Worm (Caenorhabditis elegans): ENCODE results near the gene cas-1.

Gene cas-1

DNA sequence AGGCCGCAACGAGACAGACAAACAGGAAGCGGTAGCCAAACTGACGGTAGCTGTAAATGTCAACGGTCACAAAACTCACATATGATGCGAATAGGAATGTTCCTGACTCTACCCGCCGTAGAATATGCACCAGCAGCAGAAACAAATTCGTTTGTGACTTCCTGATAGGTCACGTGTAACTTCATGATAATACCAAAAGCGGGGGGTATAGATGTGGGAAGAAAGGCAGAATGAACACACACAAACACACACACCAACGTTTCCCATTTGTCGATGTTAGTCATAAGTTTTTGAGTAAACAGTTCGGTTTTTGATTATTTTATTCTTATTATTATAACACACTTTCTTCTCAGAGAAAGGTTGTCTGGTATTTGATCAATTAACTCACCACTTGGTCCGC, 308 bp downstream of the cas-1 start (continued):
- TF ChIP-seq mep-1 (tag; optimal IDR thresholded peaks at IDR 0.05): peak; percentile 52
- TF ChIP-seq hlh-11 (tag; optimal IDR thresholded peaks at IDR 0.05): peak; percentile 71
- peak; percentile 34 for TF ChIP-seq nhr-102 (tag; optimal IDR thresholded peaks at IDR 0.05)
- TF ChIP-seq mdl-1 (tag; optimal IDR thresholded peaks at IDR 0.05): peak in 1 of 2 experiments; percentile 40
- no peak for TF ChIP-seq ztf-7 (tag; optimal IDR thresholded peaks at IDR 0.05)
- peak in 1 of 2 experiments; percentile 3 for TF ChIP-seq lsy-2 (tag; optimal IDR thresholded peaks at IDR 0.05)
- no peak for TF ChIP-seq lin-29 (GFP tag; IDR thresholded peaks at IDR 0.05)
- peak; percentile 89 for TF ChIP-seq nhr-28 (tag; optimal IDR thresholded peaks at IDR 0.05)
- peak; percentile 79 for TF ChIP-seq nhr-77 (tag; optimal IDR thresholded peaks at IDR 0.05)
- TF ChIP-seq ceh-20 (GFP tag; IDR thresholded peaks at IDR 0.05): no peak
- TF ChIP-seq madf-5 (GFP tag; IDR thresholded peaks at IDR 0.05): no peak
- TF ChIP-seq Y5F2A.4 (GFP tag; optimal IDR thresholded peaks at IDR 0.05): no peak
- no peak for TF ChIP-seq rbr-2 (tag; optimal IDR thresholded peaks at IDR 0.05)
- TF ChIP-seq vab-7 (GFP tag; IDR thresholded peaks at IDR 0.05): no peak
- TF ChIP-seq daf-16 (GFP tag; optimal IDR thresholded peaks at IDR 0.05): no peak
- peak; percentile 87 for TF ChIP-seq daf-16 (tag; optimal IDR thresholded peaks at IDR 0.05)
- no peak for TF ChIP-seq dpl-1 (GFP tag; optimal IDR thresholded peaks at IDR 0.05)
- no peak for TF ChIP-seq F37D6.2 (tag; optimal IDR thresholded peaks at IDR 0.05)
- peak in 1 of 2 experiments; percentile 8 for TF ChIP-seq hif-1 (tag; optimal IDR thresholded peaks at IDR 0.05)
- no peak for TF ChIP-seq spr-3 (GFP tag; optimal IDR thresholded peaks at IDR 0.05)
- TF ChIP-seq unc-62 (GFP tag; optimal IDR thresholded peaks at IDR 0.05 in 1 of 2): no peak
- no peak for TF ChIP-seq unc-62 (tag; optimal IDR thresholded peaks at IDR 0.05)
- no peak for TF ChIP-seq ztf-11 (tag; optimal IDR thresholded peaks at IDR 0.05)
- no peak for TF ChIP-seq lin-39 (tag; optimal IDR thresholded peaks at IDR 0.05)
- TF ChIP-seq nhr-10 (tag; optimal IDR thresholded peaks at IDR 0.05): no peak
- peak; percentile 3 for TF ChIP-seq nhr-6 (tag; optimal IDR thresholded peaks at IDR 0.05)

DNA sequence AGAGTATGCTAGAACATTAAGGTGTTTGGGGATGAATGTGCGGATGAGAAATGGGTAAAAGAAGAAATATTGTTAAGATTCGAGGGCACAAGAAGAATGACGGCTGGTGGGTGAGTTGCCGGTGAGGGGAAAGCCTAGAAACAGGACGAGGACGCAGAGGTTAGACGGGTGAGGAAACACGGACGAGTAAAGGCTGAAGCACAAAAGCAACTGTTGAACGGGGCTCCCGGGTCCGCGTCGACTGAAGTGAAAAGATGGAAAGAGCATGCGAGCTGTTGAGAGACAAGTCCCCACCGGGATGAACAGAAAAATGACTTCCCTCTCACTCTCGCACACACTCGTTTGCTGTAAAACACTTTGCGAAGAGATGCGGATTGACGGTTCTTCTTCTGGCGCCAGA, 1.5 kb downstream of the cas-1 start:
- TF ChIP-seq Y75B8A.6 (GFP tag; IDR thresholded peaks at IDR 0.05) (no peak), zfp-3 (GFP tag; conservative IDR thresholded peaks at IDR 0.05) (no peak), sdz-12 (GFP tag; optimal IDR thresholded peaks at IDR 0.05) (no peak), hlh-11 (tag; optimal IDR thresholded peaks at IDR 0.05) (peak; percentile 24), snpc-1.2 (GFP tag; IDR thresholded peaks at IDR 0.05) (no peak), set-16 (GFP tag; IDR thresholded peaks at IDR 0.05) (0 out of 2 replicates have a peak, but pooled peaks have one; percentile 18), lin-13 (GFP tag; optimal IDR thresholded peaks at IDR 0.05) (no peak), F10B5.3 (tag; optimal IDR thresholded peaks at IDR 0.05) (no peak), dpl-1 (GFP tag; optimal IDR thresholded peaks at IDR 0.05) (no peak), hif-1 (tag; optimal IDR thresholded peaks at IDR 0.05) (no peak), nhr-11 (tag; optimal IDR thresholded peaks at IDR 0.05) (no peak), mes-2 (tag; optimal IDR thresholded peaks at IDR 0.05; ENCODE audit: poor library complexity, severe bottlenecking) (no peak), dmd-9 (GFP tag; IDR thresholded peaks at IDR 0.05) (no peak), nhr-41 (GFP tag; IDR thresholded peaks at IDR 0.05) (no peak), ceh-44 (GFP tag; IDR thresholded peaks at IDR 0.05) (no peak), rbr-2 (tag; optimal IDR thresholded peaks at IDR 0.05) (no peak), ztf-7 (tag; optimal IDR thresholded peaks at IDR 0.05) (no peak)

DNA sequence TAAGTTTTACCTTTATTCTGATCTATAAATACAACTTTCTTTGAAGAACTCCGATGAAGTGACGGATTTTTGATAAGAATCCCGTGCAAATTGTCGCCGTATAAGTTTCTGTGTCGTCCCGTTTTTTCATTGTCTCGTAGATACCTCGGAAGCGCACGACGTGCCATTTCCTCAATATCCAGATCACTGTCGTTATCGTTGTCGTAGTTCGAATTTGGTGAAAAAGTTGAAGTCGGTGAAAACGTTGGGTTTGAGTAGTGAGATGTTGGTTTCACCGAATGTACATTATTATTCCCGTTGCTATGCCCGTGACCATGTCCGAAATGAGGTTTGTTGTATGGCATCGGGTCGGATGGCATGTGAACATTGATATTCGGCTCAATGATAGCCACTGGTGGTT, 3.8 kb downstream of the cas-1 start:
- peak; percentile 95 for TF ChIP-seq aha-1 (tag)
- no peak for TF ChIP-seq nhr-6 (tag; optimal IDR thresholded peaks at IDR 0.05)
